Worm (Caenorhabditis elegans): ENCODE results near the gene str-180.

The str-180 gene

ce11 chrV:6626244-6626643 lies 42.4 kb downstream of the str-180 start, which contains the start of gene ppt-1:
Gene ppt-1, minus strand, starts transcription at chrV:6626344.
- TF ChIP-seq nhr-21 (tag; optimal IDR thresholded peaks at IDR 0.05) (no peak), nhr-10 (tag; optimal IDR thresholded peaks at IDR 0.05) (no peak), lin-13 (GFP tag; optimal IDR thresholded peaks at IDR 0.05) (no peak), unc-39 (tag; optimal IDR thresholded peaks at IDR 0.05) (no peak), ama-1 (optimal IDR thresholded peaks at IDR 0.05) (no peak), sma-3 (GFP tag; optimal IDR thresholded peaks at IDR 0.05) (no peak), elt-3 (tag; optimal IDR thresholded peaks at IDR 0.05) (no peak), F13H6.1 (tag; optimal IDR thresholded peaks at IDR 0.05) (no peak), sma-9 (GFP tag; optimal IDR thresholded peaks at IDR 0.05) (no peak), sma-9 (tag; optimal IDR thresholded peaks at IDR 0.05) (no peak), C34F6.9 (tag; optimal IDR thresholded peaks at IDR 0.05) (no peak), Y55F3AM.14 (GFP tag; optimal IDR thresholded peaks at IDR 0.05) (no peak), ztf-4 (tag; optimal IDR thresholded peaks at IDR 0.05) (no peak), ztf-1 (GFP tag; conservative IDR thresholded peaks at IDR 0.05) (no peak), aly-2 (tag; optimal IDR thresholded peaks at IDR 0.05) (no peak), nhr-6 (tag; optimal IDR thresholded peaks at IDR 0.05) (no peak), lin-39 (tag; optimal IDR thresholded peaks at IDR 0.05) (no peak), zag-1 (tag; optimal IDR thresholded peaks at IDR 0.05) (no peak), mbf-1 (tag; optimal IDR thresholded peaks at IDR 0.05) (no peak), gmeb-1 (tag; optimal IDR thresholded peaks at IDR 0.05) (no peak)

ce11 chrV:6621894-6622293 lies 46.7 kb downstream of the str-180 start, which contains the start of gene nhr-37:
Gene nhr-37, plus strand, starts transcription at chrV:6622194.
- no peak for TF ChIP-seq dmd-4 (tag; optimal IDR thresholded peaks at IDR 0.05)
- no peak for TF ChIP-seq nhr-10 (tag; optimal IDR thresholded peaks at IDR 0.05)
- no peak for TF ChIP-seq mbf-1 (tag; optimal IDR thresholded peaks at IDR 0.05)
- TF ChIP-seq crh-2 (tag; optimal IDR thresholded peaks at IDR 0.05), result no peak
- TF ChIP-seq nhr-25 (tag; optimal IDR thresholded peaks at IDR 0.05), result no peak
- TF ChIP-seq fos-1 (tag; optimal IDR thresholded peaks at IDR 0.05), result no peak
- TF ChIP-seq mdl-1 (tag; optimal IDR thresholded peaks at IDR 0.05), result no peak
- no peak for TF ChIP-seq unc-55 (GFP tag; optimal IDR thresholded peaks at IDR 0.05)

ce11 chrV:6620809-6621208 lies 47.8 kb downstream of the str-180 start:
- peak; percentile 35 for TF ChIP-seq sma-3 (GFP tag; optimal IDR thresholded peaks at IDR 0.05)
- TF ChIP-seq sma-9 (GFP tag; optimal IDR thresholded peaks at IDR 0.05), result no peak
- no peak for TF ChIP-seq sma-9 (tag; optimal IDR thresholded peaks at IDR 0.05)
